Worm (Caenorhabditis elegans): ENCODE measurements around the gene tag-314.

DNA sequence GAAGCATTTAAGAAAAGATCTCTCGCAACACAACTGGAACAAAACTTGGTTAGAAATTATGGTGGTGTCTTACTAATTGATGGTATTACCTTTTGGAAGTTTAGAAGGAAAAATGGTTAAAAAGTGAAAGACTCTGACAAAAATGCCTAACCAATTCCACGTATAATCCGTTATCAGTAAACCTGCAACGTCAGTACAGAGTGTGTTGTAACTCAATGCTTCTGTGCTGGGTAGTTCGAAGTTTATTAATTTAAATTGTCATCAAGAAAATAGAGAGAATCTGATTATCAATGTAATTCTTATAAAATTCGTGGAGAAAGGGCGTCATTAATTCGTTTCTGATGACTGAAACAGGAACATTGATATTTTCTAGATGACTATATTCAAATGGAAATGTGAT, 6.7 kb upstream of the tag-314 start:
- TF ChIP-seq pag-3 (tag; optimal IDR thresholded peaks at IDR 0.05; ENCODE audit: borderline replicate concordance, insufficient read depth) (no peak), ztf-4 (tag; optimal IDR thresholded peaks at IDR 0.05) (no peak), fkh-10 (GFP tag; optimal IDR thresholded peaks at IDR 0.05) (no peak)

Data from whole organism, L1 larva.